Worm (Caenorhabditis elegans) whole organism, L4 larva: ENCODE results near the gene T07C4.3.

Experiments used
- F37D6.2 ChIP-seq: sonication (generic microtip); optimal IDR thresholded peaks from 2 replicates; lab custom pipeline; 2016; ENCODE audit warnings: mild to moderate bottlenecking, missing genetic modification characterization, missing compliant biosample characterization
- R02D3.7 ChIP-seq: fragments of 150-350 bp; sonication (generic microtip); optimal IDR thresholded peaks from 3 replicates; lab custom pipeline; 2014; ENCODE audit warnings: missing biosample characterization, missing genetic modification characterization
- ZK337.2 ChIP-seq: fragments of 200-800 bp; sonication (Bioruptor generic); IDR thresholded peaks from 2 replicates; pipeline ENCODE4 v1.3.6; 2022; ENCODE audit warnings: missing genetic modification reagents, missing genetic modification characterization, missing compliant biosample characterization
- ZK546.5 ChIP-seq, 2 experiments: sonication (generic microtip); optimal IDR thresholded peaks; 2 replicates each; lab custom pipeline; 2017; ENCODE audit warnings: missing biosample characterization in 2 of 2, missing genetic modification characterization in 2 of 2
- aha-1 ChIP-seq: fragments of 150-350 bp; peaks from one replicate; lab custom pipeline; 2014; ENCODE audit warnings: missing biosample characterization, missing genetic modification characterization
- attf-4 ChIP-seq: sonication (generic microtip); optimal IDR thresholded peaks from 3 replicates; lab custom pipeline; 2017; ENCODE audit warnings: missing biosample characterization, missing genetic modification characterization
- ceh-20 ChIP-seq: fragments of 200-800 bp; sonication (Bioruptor generic); IDR thresholded peaks from 2 replicates; pipeline ENCODE4 v1.3.6; 2022; ENCODE audit warnings: missing genetic modification reagents, missing genetic modification characterization, missing compliant biosample characterization
- ctbp-1 ChIP-seq: fragments of 200-800 bp; sonication (Bioruptor generic); IDR thresholded peaks from 2 replicates; pipeline ENCODE4 v1.3.6; 2022; ENCODE audit warnings: missing genetic modification reagents, missing genetic modification characterization, missing compliant biosample characterization
- daf-16 ChIP-seq, 3 experiments: sonication (generic microtip); optimal IDR thresholded peaks; 2 replicates each; lab custom pipeline; 2016 to 2017; ENCODE audit warnings: missing genetic modification characterization in 3 of 3, missing genetic modification reagents in 3 of 3, mild to moderate bottlenecking in 2 of 3, missing compliant biosample characterization in 2 of 3, missing biosample characterization in 1 of 3, moderate library complexity in 1 of 3
- dmd-6 ChIP-seq: fragments of 200-800 bp; sonication (Bioruptor generic); IDR thresholded peaks from 2 replicates; pipeline ENCODE4 v1.3.6; 2022; ENCODE audit warnings: missing genetic modification reagents, missing genetic modification characterization, missing compliant biosample characterization
- dpl-1 ChIP-seq: fragments of 150-350 bp; optimal IDR thresholded peaks from 2 replicates; lab custom pipeline; 2014; ENCODE audit warnings: missing biosample characterization, missing genetic modification reagents, missing genetic modification characterization
- duxl-1 ChIP-seq: sonication (generic microtip); optimal IDR thresholded peaks from 2 replicates; lab custom pipeline; 2016; ENCODE audit warnings: mild to moderate bottlenecking, missing genetic modification characterization, moderate library complexity, missing compliant biosample characterization; ENCODE audit not compliant: poor library complexity
- dve-1 ChIP-seq: sonication (generic microtip); optimal IDR thresholded peaks from 2 replicates; lab custom pipeline; 2017; ENCODE audit warnings: antibody characterized with exemption, mild to moderate bottlenecking, missing genetic modification characterization, missing compliant biosample characterization; ENCODE audit not compliant: insufficient read depth
- egl-27 ChIP-seq: sonication (generic microtip); optimal IDR thresholded peaks from 3 replicates; lab custom pipeline; 2017; ENCODE audit warnings: missing biosample characterization, missing genetic modification reagents, missing genetic modification characterization
- egl-43 ChIP-seq: fragments of 200-800 bp; sonication (Bioruptor generic); IDR thresholded peaks from 2 replicates; pipeline ENCODE4 v1.3.6; 2022; ENCODE audit warnings: missing genetic modification reagents, missing genetic modification characterization, missing compliant biosample characterization
- hif-1 ChIP-seq, 2 experiments: sonication (generic microtip); optimal IDR thresholded peaks; 2 replicates each; lab custom pipeline; 2016 to 2017; ENCODE audit warnings: missing compliant biosample characterization in 2 of 2, missing genetic modification characterization in 2 of 2, missing genetic modification reagents in 2 of 2, missing genotype in 2 of 2, mild to moderate bottlenecking in 1 of 2
- hlh-11 ChIP-seq: fragments of 200-800 bp; sonication (Bioruptor generic); optimal IDR thresholded peaks from 2 replicates; lab custom pipeline; 2018; ENCODE audit warnings: mild to moderate bottlenecking, missing genetic modification characterization, missing compliant biosample characterization
- hlh-30 ChIP-seq: sonication (generic microtip); optimal IDR thresholded peaks from 2 replicates; lab custom pipeline; 2017; ENCODE audit warnings: antibody characterized with exemption, mild to moderate bottlenecking, missing genetic modification characterization, missing compliant biosample characterization; ENCODE audit not compliant: insufficient read depth
- hmg-1.1 ChIP-seq: fragments of 200-800 bp; sonication (Bioruptor generic); IDR thresholded peaks from 2 replicates; pipeline ENCODE4 v1.3.6; 2022; ENCODE audit warnings: missing genetic modification reagents, missing genetic modification characterization, missing compliant biosample characterization
- lin-13 ChIP-seq: fragments of 150-350 bp; optimal IDR thresholded peaks from 2 replicates; lab custom pipeline; 2014; ENCODE audit warnings: missing biosample characterization, missing genetic modification reagents, missing genetic modification characterization
- lin-15B ChIP-seq: fragments of 150-350 bp; sonication (generic microtip); optimal IDR thresholded peaks from 3 replicates; lab custom pipeline; 2014; ENCODE audit warnings: missing biosample characterization, missing genetic modification characterization
- lin-38 ChIP-seq: fragments of 200-800 bp; sonication (Bioruptor generic); IDR thresholded peaks from 2 replicates; pipeline ENCODE4 v1.3.6; 2022; ENCODE audit warnings: missing genetic modification reagents, missing genetic modification characterization, missing compliant biosample characterization
- lin-39 ChIP-seq: fragments of 150-350 bp; optimal IDR thresholded peaks from 2 replicates; lab custom pipeline; 2014; ENCODE audit warnings: missing biosample characterization, missing genetic modification reagents, missing genetic modification characterization
- lsy-2 ChIP-seq, 2 experiments: fragments of 150-350 bp in 1 of 2; sonication (generic microtip) in 1 of 2; optimal IDR thresholded peaks; 2 replicates each; lab custom pipeline; 2014 to 2017; ENCODE audit warnings: missing biosample characterization in 2 of 2, missing genetic modification characterization in 2 of 2
- mdt-29 ChIP-seq: fragments of 200-800 bp; sonication (Bioruptor generic); IDR thresholded peaks from 2 replicates; pipeline ENCODE4 v1.3.6; 2022; ENCODE audit warnings: missing genetic modification reagents, missing genetic modification characterization, missing compliant biosample characterization
- mep-1 ChIP-seq: fragments of 150-350 bp; sonication (generic microtip); optimal IDR thresholded peaks from 3 replicates; lab custom pipeline; 2014; ENCODE audit warnings: missing biosample characterization, missing genetic modification characterization
- mes-2 ChIP-seq: sonication (generic microtip); optimal IDR thresholded peaks from 2 replicates; lab custom pipeline; 2016; ENCODE audit warnings: missing genotype, mild to moderate bottlenecking, missing genetic modification characterization, missing compliant biosample characterization; ENCODE audit not compliant: poor library complexity, severe bottlenecking
- mxl-2 ChIP-seq: fragments of 200-800 bp; sonication (Bioruptor generic); conservative IDR thresholded peaks from 2 replicates; pipeline ENCODE4 v1.3.6; 2022; ENCODE audit warnings: missing genetic modification reagents, missing genetic modification characterization, missing compliant biosample characterization
- nhr-11 ChIP-seq: fragments of 150-350 bp; optimal IDR thresholded peaks from 2 replicates; lab custom pipeline; 2014; ENCODE audit warnings: missing biosample characterization, missing genetic modification characterization
- nhr-111 ChIP-seq: fragments of 200-800 bp; sonication (Bioruptor generic); optimal IDR thresholded peaks from 2 replicates; lab custom pipeline; 2018; ENCODE audit warnings: mild to moderate bottlenecking, missing genetic modification characterization, missing compliant biosample characterization
- nhr-237 ChIP-seq: sonication (generic microtip); optimal IDR thresholded peaks from 2 replicates; lab custom pipeline; 2017; ENCODE audit warnings: missing biosample characterization, missing genetic modification characterization
- nhr-25 ChIP-seq: sonication (generic microtip); optimal IDR thresholded peaks from 2 replicates; lab custom pipeline; 2017; ENCODE audit warnings: missing genetic modification characterization, mild to moderate bottlenecking, missing compliant biosample characterization, antibody characterized with exemption, moderate library complexity, borderline replicate concordance; ENCODE audit not compliant: insufficient read depth
- nhr-28 ChIP-seq: fragments of 150-350 bp; optimal IDR thresholded peaks from 2 replicates; lab custom pipeline; 2014; ENCODE audit warnings: missing biosample characterization, missing genetic modification characterization
- nhr-42 ChIP-seq: fragments of 200-800 bp; sonication (Bioruptor generic); IDR thresholded peaks from 2 replicates; pipeline ENCODE4 v1.3.6; 2022; ENCODE audit warnings: missing genetic modification characterization, missing compliant biosample characterization
- nhr-48 ChIP-seq: sonication (generic microtip); optimal IDR thresholded peaks from 2 replicates; lab custom pipeline; 2016; ENCODE audit warnings: mild to moderate bottlenecking, missing genetic modification characterization, missing compliant biosample characterization
- nhr-6 ChIP-seq: fragments of 150-350 bp; optimal IDR thresholded peaks from 2 replicates; lab custom pipeline; 2014; ENCODE audit warnings: missing biosample characterization, missing genetic modification characterization
- nhr-76 ChIP-seq: fragments of 150-350 bp; optimal IDR thresholded peaks from 2 replicates; lab custom pipeline; 2014; ENCODE audit warnings: missing biosample characterization, missing genetic modification characterization
- nhr-77 ChIP-seq: fragments of 150-350 bp; optimal IDR thresholded peaks from 2 replicates; lab custom pipeline; 2014; ENCODE audit warnings: missing biosample characterization, missing genetic modification characterization
- pqm-1 ChIP-seq: sonication (generic microtip); optimal IDR thresholded peaks from 2 replicates; lab custom pipeline; 2017; ENCODE audit warnings: missing biosample characterization, missing genetic modification characterization
- rbr-2 ChIP-seq: sonication (generic microtip); optimal IDR thresholded peaks from 2 replicates; lab custom pipeline; 2016; ENCODE audit warnings: missing genotype, missing genetic modification characterization, missing compliant biosample characterization
- saeg-2 ChIP-seq: fragments of 200-800 bp; sonication (Bioruptor generic); IDR thresholded peaks from 2 replicates; pipeline ENCODE4 v1.3.6; 2022; ENCODE audit warnings: missing genetic modification reagents, missing genetic modification characterization, missing compliant biosample characterization
- sdz-12 ChIP-seq: fragments of 200-800 bp; sonication (Bioruptor generic); optimal IDR thresholded peaks from 2 replicates; lab custom pipeline; 2018; ENCODE audit warnings: mild to moderate bottlenecking, missing genetic modification characterization, missing compliant biosample characterization
- snpc-4 ChIP-seq: fragments of 150-350 bp; optimal IDR thresholded peaks from 2 replicates; lab custom pipeline; 2014; ENCODE audit warnings: missing biosample characterization, missing genetic modification characterization
- spr-3 ChIP-seq: fragments of 200-800 bp; sonication (Bioruptor generic); optimal IDR thresholded peaks from 2 replicates; lab custom pipeline; 2018; ENCODE audit warnings: mild to moderate bottlenecking, missing genetic modification characterization, missing compliant biosample characterization
- unc-130 ChIP-seq: sonication (generic microtip); optimal IDR thresholded peaks from 2 replicates; lab custom pipeline; 2016; ENCODE audit warnings: missing genetic modification reagents, missing genetic modification characterization, missing compliant biosample characterization
- unc-62 ChIP-seq, 3 experiments: fragments of 150-350 bp in 1 of 3; sonication (generic microtip); optimal IDR thresholded peaks in 2 of 3; peaks in 1 of 3; 1 replicate in 1 of 3; 2 replicates in 2 of 3; lab custom pipeline; 2014 to 2017; ENCODE audit warnings: missing biosample characterization in 3 of 3, missing genetic modification characterization in 3 of 3, missing genetic modification reagents in 3 of 3, missing genotype in 1 of 3
- zfp-3 ChIP-seq: fragments of 200-800 bp; sonication (Bioruptor generic); conservative IDR thresholded peaks from 2 replicates; pipeline ENCODE4 v1.3.6; 2022; ENCODE audit warnings: missing genetic modification reagents, missing genetic modification characterization, missing compliant biosample characterization

T07C4.3 gene

ce11 chrIII:10355382-10355781 is 3.4 kb downstream of the T07C4.3 start, which contains the start of gene spp-1 (continued):
- TF ChIP-seq lsy-2 (tag; optimal IDR thresholded peaks at IDR 0.05; lab: Kevin White, UChicago) (peak in 1 of 2 experiments; percentile 30), unc-62 (GFP tag; optimal IDR thresholded peaks at IDR 0.05 in 1 of 2; lab: Kevin White, UChicago) (no peak), unc-62 (tag; optimal IDR thresholded peaks at IDR 0.05; lab: Kevin White, UChicago) (no peak), egl-43 (GFP tag; lab: Robert Waterston, UW) (no peak), unc-130 (GFP tag; lab: Kevin White, UChicago) (no peak), ceh-20 (no peak), nhr-111 (no peak)

- TF ChIP-seq lin-15B (tag; lab: Kevin White, UChicago) (no peak), hmg-1.1 (GFP tag; lab: Robert Waterston, UW) (peak; percentile 35; the same call in 1 of the 2 replicates), R02D3.7 (no peak), nhr-6 (peak; percentile 59), ZK546.5 (tag; optimal IDR thresholded peaks at IDR 0.05; lab: Kevin White, UChicago) (no peak), mdt-29 (no peak), nhr-77 (tag; lab: Kevin White, UChicago) (peak; percentile 40), hif-1 (tag; optimal IDR thresholded peaks at IDR 0.05; lab: Kevin White, UChicago) (peak in 1 of 2 experiments; percentile 34), lin-39 (tag; lab: Kevin White, UChicago) (no peak), mep-1 (peak; percentile 60), nhr-48 (tag; lab: Kevin White, UChicago) (no peak), dpl-1 (GFP tag; lab: Kevin White, UChicago) (peak; percentile 98), dmd-6 (GFP tag; lab: Robert Waterston, UW) (peak; percentile 49), snpc-4 (tag; lab: Kevin White, UChicago) (no peak), saeg-2 (GFP tag; lab: Robert Waterston, UW) (no peak), sdz-12 (GFP tag; lab: Kevin White, UChicago) (no peak), rbr-2 (tag; lab: Kevin White, UChicago) (no peak), mes-2 (tag; lab: Kevin White, UChicago) (peak; percentile 84), F37D6.2 (no peak), daf-16 (GFP tag; optimal IDR thresholded peaks at IDR 0.05; lab: Kevin White, UChicago) (no peak), daf-16 (tag; optimal IDR thresholded peaks at IDR 0.05; lab: Kevin White, UChicago) (peak; percentile 47), attf-4 (tag; lab: Kevin White, UChicago) (no peak), ZK337.2 (GFP tag; lab: Robert Waterston, UW) (no peak), nhr-28 (tag; lab: Kevin White, UChicago) (peak; percentile 74), dve-1 (peak; percentile 60), nhr-111 (no peak), lin-13 (no peak), zfp-3 (GFP tag; lab: Robert Waterston, UW) (no peak), aha-1 (tag; lab: Kevin White, UChicago) (peak; percentile 52), mxl-2 (GFP tag; lab: Robert Waterston, UW) (no peak), duxl-1 (tag; lab: Kevin White, UChicago) (no peak), lin-38 (GFP tag; lab: Robert Waterston, UW) (peak; percentile 67), nhr-42 (GFP tag; lab: Robert Waterston, UW) (no peak), egl-27 (tag; lab: Kevin White, UChicago) (no peak), hlh-11 (peak; percentile 50), hlh-30 (tag; lab: Kevin White, UChicago) (peak; percentile 64), lsy-2 (tag; optimal IDR thresholded peaks at IDR 0.05; lab: Kevin White, UChicago) (peak; percentile 80 to 99), nhr-76 (tag; lab: Kevin White, UChicago) (no peak), pqm-1 (tag; lab: Kevin White, UChicago) (no peak), nhr-11 (tag; lab: Kevin White, UChicago) (peak; percentile 30), spr-3 (GFP tag; lab: Kevin White, UChicago) (no peak), nhr-237 (no peak), ctbp-1 (GFP tag; lab: Robert Waterston, UW) (no peak), nhr-25 (tag; lab: Kevin White, UChicago) (peak; percentile 51)
These were observed 5.7 kb downstream of the T07C4.3 start, which contains the start of gene umps-1 for ce11 chrIII:10357598-10358186. Gene umps-1, minus strand, starts transcription at chrIII:10357648.
